Worm (Caenorhabditis elegans) whole organism, L4/young adult: ENCODE measurements around the gene AH10.2.

Experiments
- dao-5 ChIP-seq: sonication (generic microtip); optimal IDR thresholded peaks from 2 replicates; lab custom pipeline; 2016; ENCODE audit warnings: missing genotype, missing genetic modification characterization, moderate library complexity, missing compliant biosample characterization
- him-1 ChIP-seq: sonication (generic microtip); optimal IDR thresholded peaks from 2 replicates; lab custom pipeline; 2016; ENCODE audit warnings: missing genotype, missing genetic modification reagents, missing genetic modification characterization, missing compliant biosample characterization

DNA sequence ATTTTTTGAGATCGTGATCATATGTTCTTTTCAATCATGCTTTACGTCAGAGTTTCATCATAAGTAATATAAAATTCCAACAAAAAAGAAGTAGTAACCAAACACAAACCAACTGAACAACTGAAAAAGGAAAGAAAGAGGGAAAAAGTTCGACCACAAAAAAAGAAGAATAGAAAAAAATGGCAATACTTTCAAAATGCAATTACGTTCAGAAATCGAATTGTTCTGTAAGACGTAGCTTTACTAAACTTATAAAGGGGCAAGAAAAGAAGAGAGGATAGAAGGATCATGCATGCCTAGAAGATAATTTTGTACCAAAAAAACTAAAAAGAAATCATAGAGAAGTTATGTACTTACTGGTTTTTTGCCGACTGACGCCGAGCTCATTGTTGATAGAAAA, 15.8 kb upstream of the AH10.2 start:
- no peak for TF ChIP-seq him-1
- TF ChIP-seq dao-5 (tag; lab: Kevin White, UChicago): no peak
